Worm (Caenorhabditis elegans): ENCODE results near the gene Y38F1A.7.

The Y38F1A.7 gene

DNA sequence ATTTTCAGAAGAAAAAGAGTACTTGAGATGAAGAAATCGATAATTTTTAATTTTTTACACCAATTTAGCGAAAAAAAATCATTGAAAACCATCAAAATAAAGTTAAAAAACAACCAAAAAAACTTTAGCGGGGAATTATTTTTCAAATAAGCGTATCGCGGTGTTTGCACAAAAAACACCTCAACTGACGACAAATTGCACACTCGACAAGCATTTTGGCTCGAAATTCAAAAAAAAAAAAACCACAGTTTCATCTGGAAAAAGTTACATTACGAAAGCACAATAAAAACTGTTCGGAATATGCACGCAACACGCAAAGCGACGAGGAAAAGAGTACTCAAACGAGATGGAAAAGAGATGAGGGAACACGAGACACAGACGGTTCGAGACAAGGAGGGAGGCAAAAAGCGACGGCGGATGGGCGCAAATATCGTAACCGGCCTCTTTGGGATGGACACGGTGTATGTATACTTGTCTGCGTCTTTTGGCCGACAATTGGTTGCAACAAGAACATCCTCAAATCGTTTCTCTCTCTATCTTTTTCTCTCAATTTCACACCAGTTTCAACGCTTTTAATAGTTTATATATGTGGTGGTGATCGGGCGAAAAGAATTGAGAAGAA is 33.1 kb upstream of the Y38F1A.7 start (continued):
- TF ChIP-seq elt-2 (tag; optimal IDR thresholded peaks at IDR 0.05) = no peak
- no peak for TF ChIP-seq ceh-90 (tag; optimal IDR thresholded peaks at IDR 0.05)
- TF ChIP-seq mab-9 (GFP tag; IDR thresholded peaks at IDR 0.05) = no peak
- peak in 2 of 6 experiments; percentile 39 to 47 for TF ChIP-seq elt-3 (tag; optimal IDR thresholded peaks at IDR 0.05)
- peak; percentile 59 for TF ChIP-seq fos-1 (tag; optimal IDR thresholded peaks at IDR 0.05)
- TF ChIP-seq fkh-4 (tag; optimal IDR thresholded peaks at IDR 0.05; ENCODE audit: borderline replicate concordance) = no peak
- no peak for TF ChIP-seq tlp-1 (tag; optimal IDR thresholded peaks at IDR 0.05)
- TF ChIP-seq efl-3 (GFP tag; optimal IDR thresholded peaks at IDR 0.05) = no peak
- TF ChIP-seq unc-86 (tag; optimal IDR thresholded peaks at IDR 0.05) = no peak
- TF ChIP-seq nhr-12 (tag; optimal IDR thresholded peaks at IDR 0.05) = no peak
- peak; percentile 42 to 80 for TF ChIP-seq lin-35 (GFP tag; optimal IDR thresholded peaks at IDR 0.05)
- TF ChIP-seq lin-39 (tag; optimal IDR thresholded peaks at IDR 0.05) = no peak
- peak; percentile 84 for TF ChIP-seq nhr-85 (tag)
- peak; percentile 2 for TF ChIP-seq ztf-4 (tag; optimal IDR thresholded peaks at IDR 0.05)
- TF ChIP-seq lin-15B (tag; optimal IDR thresholded peaks at IDR 0.05) = no peak
- no peak for TF ChIP-seq fkh-10 (GFP tag; optimal IDR thresholded peaks at IDR 0.05)
- peak; percentile 43 for TF ChIP-seq swsn-7 (tag; optimal IDR thresholded peaks at IDR 0.05)
- TF ChIP-seq hlh-17 (GFP tag; optimal IDR thresholded peaks at IDR 0.05; ENCODE audit: borderline replicate concordance) = no peak
- peak; percentile 90 for TF ChIP-seq lin-14 (GFP tag; optimal IDR thresholded peaks at IDR 0.05)
- peak; percentile 25 for TF ChIP-seq rnt-1 (tag; optimal IDR thresholded peaks at IDR 0.05)
- TF ChIP-seq hpl-2 (GFP tag; optimal IDR thresholded peaks at IDR 0.05) = no peak
- TF ChIP-seq aly-2 (tag; optimal IDR thresholded peaks at IDR 0.05) = peak; percentile 1
- peak; percentile 69 for TF ChIP-seq nhr-20 (tag; optimal IDR thresholded peaks at IDR 0.05)
- peak; percentile 67 for TF ChIP-seq blmp-1 (tag; optimal IDR thresholded peaks at IDR 0.05)
- TF ChIP-seq nhr-77 (tag; optimal IDR thresholded peaks at IDR 0.05) = peak; percentile 49
- TF ChIP-seq lin-13 (GFP tag; optimal IDR thresholded peaks at IDR 0.05) = no peak
- no peak for TF ChIP-seq egl-13 (tag; optimal IDR thresholded peaks at IDR 0.05)
- TF ChIP-seq irx-1 (tag; optimal IDR thresholded peaks at IDR 0.05) = peak; percentile 27
- no peak for TF ChIP-seq pax-3 (tag; optimal IDR thresholded peaks at IDR 0.05)
- no peak for TF ChIP-seq aha-1 (tag; optimal IDR thresholded peaks at IDR 0.05)
- peak; percentile 47 for TF ChIP-seq tbx-2 (tag; optimal IDR thresholded peaks at IDR 0.05)
- no peak for TF ChIP-seq nhr-76 (tag; optimal IDR thresholded peaks at IDR 0.05)
- TF ChIP-seq ets-5 (GFP tag; IDR thresholded peaks at IDR 0.05) = no peak
- no peak for TF ChIP-seq pag-3 (tag; optimal IDR thresholded peaks at IDR 0.05; ENCODE audit: borderline replicate concordance, insufficient read depth)
- no peak for TF ChIP-seq pqm-1 (tag; optimal IDR thresholded peaks at IDR 0.05)
- no peak for TF ChIP-seq Y116A8C.19 (tag; optimal IDR thresholded peaks at IDR 0.05; ENCODE audit: borderline replicate concordance)
- no peak for TF ChIP-seq sup-37 (GFP tag; optimal IDR thresholded peaks at IDR 0.05)

DNA sequence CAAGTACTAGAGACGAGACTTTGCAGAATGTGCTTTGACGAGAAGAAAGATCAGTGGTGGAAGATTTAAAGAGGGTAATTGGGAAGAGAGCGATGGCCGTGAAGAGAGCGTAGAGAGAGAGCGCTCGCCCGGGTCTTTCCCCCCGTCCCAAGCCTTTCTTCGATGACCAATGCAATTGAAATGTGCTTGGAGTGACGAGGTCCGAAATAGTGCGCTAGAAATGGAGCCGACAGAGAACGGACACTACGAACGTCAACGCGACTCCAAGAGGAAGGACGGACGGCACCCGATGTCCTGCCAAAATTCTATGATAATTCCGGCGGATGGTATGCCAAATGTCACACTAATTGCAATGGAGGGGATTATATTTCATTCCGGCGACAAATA is 32.4 kb upstream of the Y38F1A.7 start:
- TF ChIP-seq jun-1 (tag; optimal IDR thresholded peaks at IDR 0.05) (no peak), lin-14 (GFP tag; optimal IDR thresholded peaks at IDR 0.05) (peak; percentile 13)

DNA sequence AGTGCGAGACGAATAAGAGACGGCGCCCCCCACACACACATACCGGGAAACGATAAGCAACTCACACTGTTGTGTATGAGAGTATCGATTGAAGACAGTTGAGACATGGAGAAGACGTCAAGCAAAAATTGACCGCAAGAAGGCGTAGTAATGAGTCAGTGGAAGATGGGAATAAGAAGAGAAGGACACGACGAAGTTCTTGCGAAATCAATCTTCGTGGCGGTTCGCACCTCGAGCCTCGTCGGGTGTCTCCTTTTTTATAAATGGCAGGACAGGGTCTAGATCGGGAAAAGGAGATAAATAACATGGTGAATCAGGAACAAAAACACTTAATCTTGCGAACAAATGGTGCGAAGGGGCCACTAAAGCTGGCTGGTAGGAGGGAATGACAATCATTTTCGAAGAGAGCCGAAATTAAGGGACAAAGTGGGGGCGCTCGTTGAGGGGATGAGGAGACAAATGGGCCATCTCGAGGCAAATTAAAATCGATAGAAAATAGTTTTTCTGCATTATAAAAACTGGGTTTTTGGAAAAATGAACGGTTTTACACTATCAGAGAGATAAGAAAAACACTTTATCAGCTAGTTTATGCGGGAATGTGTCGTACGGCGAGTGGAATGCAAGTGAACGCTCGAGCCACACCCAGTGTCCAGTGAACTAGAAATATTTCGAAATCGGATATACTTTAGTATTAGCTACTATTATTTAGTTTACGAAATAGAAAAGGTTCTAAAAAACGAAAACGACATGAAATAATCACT is 31.9 kb upstream of the Y38F1A.7 start:
- TF ChIP-seq lin-14 (GFP tag; optimal IDR thresholded peaks at IDR 0.05) = peak; percentile 31
- peak; percentile 77 for TF ChIP-seq nhr-85 (tag)
- TF ChIP-seq efl-1 (optimal IDR thresholded peaks at IDR 0.05) = no peak
- TF ChIP-seq efl-1 (GFP tag; optimal IDR thresholded peaks at IDR 0.05 in 1 of 2) = peak in 1 of 2 experiments; percentile 89
- TF ChIP-seq mep-1 (tag; optimal IDR thresholded peaks at IDR 0.05) = peak; percentile 39
- peak in 1 of 6 experiments; percentile 44 for TF ChIP-seq elt-3 (tag; optimal IDR thresholded peaks at IDR 0.05)
- no peak for TF ChIP-seq sox-4 (tag; optimal IDR thresholded peaks at IDR 0.05)
- TF ChIP-seq ceh-8 (GFP tag; optimal IDR thresholded peaks at IDR 0.05) = no peak
- TF ChIP-seq nhr-11 (tag; optimal IDR thresholded peaks at IDR 0.05) = no peak
- peak; percentile 18 for TF ChIP-seq rnt-1 (tag; optimal IDR thresholded peaks at IDR 0.05)
- peak; percentile 39 for TF ChIP-seq blmp-1 (tag; optimal IDR thresholded peaks at IDR 0.05)

All from whole organism, L1 larva.